Fruit fly (Drosophila melanogaster) whole organism, wandering third instar larva: ENCODE measurements around the gene dUTPase.
A peak's percentile ranks its signal among the peaks of the same experiment; 100 is the strongest.

ENCODE experiments used
- Abd-B ChIP-seq: fragments of >200 bp; optimal IDR thresholded peaks from 2 replicates; lab custom pipeline; 2017; ENCODE audit warnings: missing biosample characterization, missing genetic modification characterization
- CG32264 ChIP-seq: fragments of 200-800 bp; sonication (Bioruptor generic); optimal IDR thresholded peaks from 2 replicates; lab custom pipeline; 2016; ENCODE audit warnings: missing biosample characterization, missing genetic modification characterization
- CG9705 ChIP-seq: fragments of 200-800 bp; sonication (Bioruptor generic); optimal IDR thresholded peaks from 2 replicates; lab custom pipeline; 2018; ENCODE audit warnings: missing biosample characterization, mild to moderate bottlenecking, missing genetic modification characterization
- CrebA ChIP-seq: fragments of 200-800 bp; sonication (Bioruptor generic); optimal IDR thresholded peaks from 2 replicates; lab custom pipeline; 2016; ENCODE audit warnings: missing biosample characterization, mild to moderate bottlenecking, missing genetic modification characterization, borderline replicate concordance
- Dfd ChIP-seq: fragments of >200 bp; optimal IDR thresholded peaks from 2 replicates; lab custom pipeline; 2017; ENCODE audit warnings: missing biosample characterization, missing genetic modification characterization
- Dif ChIP-seq: fragments of 200-275, 200-300 bp; sonication (Bioruptor generic); optimal IDR thresholded peaks from 2 replicates; lab custom pipeline; 2018; ENCODE audit warnings: missing biosample characterization, missing genetic modification characterization; ENCODE audit not compliant: partially characterized antibody
- GATAd ChIP-seq: sonication (Bioruptor generic); optimal IDR thresholded peaks from 2 replicates; lab custom pipeline; 2016; ENCODE audit warnings: missing biosample characterization, missing genetic modification characterization
- HLH106 ChIP-seq: fragments of 200-800 bp; optimal IDR thresholded peaks from 3 replicates; lab custom pipeline; 2019; ENCODE audit warnings: missing biosample characterization, mild to moderate bottlenecking, missing genetic modification characterization, moderate library complexity
- Hr78 ChIP-seq: fragments of >200 bp; optimal IDR thresholded peaks from 2 replicates; lab custom pipeline; 2017; ENCODE audit warnings: missing biosample characterization, missing genetic modification characterization
- Hr83 ChIP-seq: fragments of 200-300 bp; sonication (Bioruptor generic); optimal IDR thresholded peaks from 2 replicates; lab custom pipeline; 2016; ENCODE audit warnings: missing biosample characterization, mild to moderate bottlenecking, missing genetic modification characterization, moderate library complexity; ENCODE audit not compliant: poor library complexity, severe bottlenecking
- Mio ChIP-seq: sonication (Bioruptor generic); optimal IDR thresholded peaks from 2 replicates; lab custom pipeline; 2016; ENCODE audit warnings: missing biosample characterization, missing genetic modification characterization
- OdsH ChIP-seq: fragments of 200-800 bp; sonication (Bioruptor generic); optimal IDR thresholded peaks from 2 replicates; lab custom pipeline; 2016; ENCODE audit warnings: missing biosample characterization, mild to moderate bottlenecking, missing genetic modification characterization
- Rel ChIP-seq, 2 experiments: fragments of 200-800 bp; sonication (Bioruptor generic) in 1 of 2; optimal IDR thresholded peaks; 2 replicates in 1 of 2; 3 replicates in 1 of 2; lab custom pipeline; 2016 to 2019; ENCODE audit warnings: mild to moderate bottlenecking in 2 of 2, missing biosample characterization in 2 of 2, missing genetic modification characterization in 2 of 2, moderate library complexity in 1 of 2
- Sp1 ChIP-seq: fragments of 200-800 bp; sonication (Bioruptor generic); optimal IDR thresholded peaks from 3 replicates; lab custom pipeline; 2019; ENCODE audit warnings: missing biosample characterization, mild to moderate bottlenecking, missing genetic modification characterization, moderate library complexity
- Vsx2 ChIP-seq: fragments of 200-300, 225-300 bp; sonication (Bioruptor generic); optimal IDR thresholded peaks from 2 replicates; lab custom pipeline; 2018; ENCODE audit warnings: missing biosample characterization, missing genetic modification characterization; ENCODE audit not compliant: partially characterized antibody
- br ChIP-seq: fragments of 200-800 bp; sonication (Bioruptor generic); optimal IDR thresholded peaks from 2 replicates; lab custom pipeline; 2016; ENCODE audit warnings: missing biosample characterization, missing genetic modification characterization
- brk ChIP-seq: fragments of 200-800 bp; sonication (Bioruptor generic); optimal IDR thresholded peaks from 2 replicates; lab custom pipeline; 2016; ENCODE audit warnings: missing biosample characterization, mild to moderate bottlenecking, missing genetic modification characterization
- dl ChIP-seq, 2 experiments: fragments of 175-275, 200-275 bp in 1 of 2; fragments of 200-275 bp in 1 of 2; sonication (Bioruptor generic); optimal IDR thresholded peaks; lab custom pipeline; 2018; ENCODE audit warnings: mild to moderate bottlenecking in 2 of 2, missing biosample characterization in 2 of 2, missing genetic modification characterization in 2 of 2, moderate library complexity in 2 of 2; ENCODE audit not compliant: partially characterized antibody in 2 of 2, insufficient read depth in 1 of 2
- dmrt93B ChIP-seq: fragments of 200-800 bp; sonication (Bioruptor generic); optimal IDR thresholded peaks from 2 replicates; lab custom pipeline; 2018; ENCODE audit warnings: missing biosample characterization, mild to moderate bottlenecking, missing genetic modification characterization
- dsf ChIP-seq: sonication (Bioruptor generic); optimal IDR thresholded peaks from 2 replicates; lab custom pipeline; 2016; ENCODE audit warnings: missing biosample characterization, missing genetic modification characterization, borderline replicate concordance
- ey ChIP-seq: fragments of 200-800 bp; sonication (Bioruptor generic); optimal IDR thresholded peaks from 2 replicates; lab custom pipeline; 2016; ENCODE audit warnings: missing biosample characterization, missing genetic modification characterization
- foxo ChIP-seq, 2 experiments: fragments of 200-800 bp; sonication (Bioruptor generic); optimal IDR thresholded peaks; 2 replicates in 1 of 2; 3 replicates in 1 of 2; lab custom pipeline; 2016 to 2017; ENCODE audit warnings: missing biosample characterization in 2 of 2, missing genetic modification characterization in 2 of 2
- fru ChIP-seq: fragments of 200-800 bp; sonication (Bioruptor generic); optimal IDR thresholded peaks from 3 replicates; lab custom pipeline; 2016; ENCODE audit warnings: missing biosample characterization, mild to moderate bottlenecking, missing genetic modification characterization
- h ChIP-seq: fragments of 200-800 bp; sonication (Bioruptor generic); optimal IDR thresholded peaks from 3 replicates; lab custom pipeline; 2016; ENCODE audit warnings: missing biosample characterization, mild to moderate bottlenecking, missing genetic modification characterization
- jim ChIP-seq: fragments of 175-275, 200-325 bp; sonication (Bioruptor generic); optimal IDR thresholded peaks from 2 replicates; lab custom pipeline; 2016; ENCODE audit warnings: missing biosample characterization, mild to moderate bottlenecking, missing genetic modification characterization
- pan ChIP-seq: fragments of >200 bp; optimal IDR thresholded peaks from 2 replicates; lab custom pipeline; 2017
- psq ChIP-seq: fragments of 200-800 bp; sonication (Bioruptor generic); optimal IDR thresholded peaks from 3 replicates; lab custom pipeline; 2017; ENCODE audit warnings: missing biosample characterization, mild to moderate bottlenecking, missing genetic modification characterization, moderate library complexity
- rgr ChIP-seq: fragments of 200-800 bp; sonication (Bioruptor generic); optimal IDR thresholded peaks from 3 replicates; lab custom pipeline; 2016; ENCODE audit warnings: missing biosample characterization, mild to moderate bottlenecking, missing genetic modification characterization
- sage ChIP-seq: fragments of 200-800 bp; sonication (Bioruptor generic); optimal IDR thresholded peaks from 2 replicates; lab custom pipeline; 2016; ENCODE audit warnings: missing biosample characterization, mild to moderate bottlenecking, missing genetic modification characterization
- sv ChIP-seq: fragments of 200-800 bp; sonication (Bioruptor generic); optimal IDR thresholded peaks from 3 replicates; lab custom pipeline; 2016; ENCODE audit warnings: missing biosample characterization, missing genetic modification characterization
- tai ChIP-seq: sonication (Bioruptor generic); optimal IDR thresholded peaks from 2 replicates; lab custom pipeline; 2016; ENCODE audit warnings: missing biosample characterization, missing genetic modification characterization
- usp ChIP-seq: fragments of >200 bp; optimal IDR thresholded peaks from 2 replicates; lab custom pipeline; 2017; ENCODE audit warnings: missing biosample characterization, missing genetic modification characterization
- woc ChIP-seq: sonication (Bioruptor generic); optimal IDR thresholded peaks from 2 replicates; lab custom pipeline; 2016; ENCODE audit warnings: missing biosample characterization, mild to moderate bottlenecking, missing genetic modification characterization

Gene dUTPase

DNA sequence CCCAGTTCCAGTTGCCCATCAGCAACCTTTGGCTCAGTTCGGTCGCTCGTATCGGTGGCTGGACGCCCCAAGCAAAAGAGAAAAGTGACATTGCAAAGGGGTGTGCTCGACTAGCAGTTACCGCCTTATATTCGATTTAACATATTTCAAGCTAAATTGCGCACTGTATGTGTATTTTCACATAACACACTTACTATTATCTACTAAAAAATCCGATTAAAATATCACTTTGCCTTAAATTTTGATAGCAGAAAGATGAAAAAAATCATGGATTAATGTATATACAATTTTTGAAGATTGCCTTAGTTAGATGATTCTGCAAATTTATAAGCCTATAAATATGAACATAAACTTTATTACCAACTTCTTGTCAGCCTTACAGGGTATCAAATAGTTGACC, 10.5 kb downstream of the dUTPase start:
- TF ChIP-seq foxo (GFP tag; optimal IDR thresholded peaks at IDR 0.05; lab: Kevin White, UChicago): peak in 1 of 2 experiments; percentile 31
- no peak for TF ChIP-seq Rel (GFP tag; optimal IDR thresholded peaks at IDR 0.05; lab: Kevin White, UChicago)
- TF ChIP-seq Rel (tag; optimal IDR thresholded peaks at IDR 0.05; lab: Kevin White, UChicago): no peak
- TF ChIP-seq GATAd (GFP tag; lab: Kevin White, UChicago): no peak
- TF ChIP-seq jim: no peak
- TF ChIP-seq Dif (GFP tag; lab: Kevin White, UChicago): no peak
- TF ChIP-seq CG32264 (GFP tag; lab: Kevin White, UChicago): no peak
- no peak for TF ChIP-seq CG9705 (GFP tag; lab: Kevin White, UChicago)
- TF ChIP-seq sage (GFP tag; lab: Kevin White, UChicago): no peak
- peak; percentile 25 for TF ChIP-seq fru
- TF ChIP-seq Hr83 (GFP tag; lab: Kevin White, UChicago): no peak
- peak; percentile 1 for TF ChIP-seq ey (GFP tag; lab: Kevin White, UChicago)
- no peak for TF ChIP-seq Vsx2
- TF ChIP-seq h: peak; percentile 24
- peak; percentile 41 for TF ChIP-seq OdsH (GFP tag; lab: Kevin White, UChicago)
- peak; percentile 66 for TF ChIP-seq woc (GFP tag; lab: Kevin White, UChicago)
- no peak for TF ChIP-seq br (GFP tag; lab: Kevin White, UChicago)
- no peak for TF ChIP-seq HLH106 (tag; lab: Kevin White, UChicago)
- no peak for TF ChIP-seq dl (GFP tag; optimal IDR thresholded peaks at IDR 0.05; lab: Kevin White, UChicago; ENCODE audit: insufficient read depth in 1 of 2, partially characterized antibody in 2 of 2)
- peak; percentile 29 for TF ChIP-seq psq
- no peak for TF ChIP-seq usp (GFP tag; lab: Kevin White, UChicago)
- peak; percentile 16 for TF ChIP-seq dmrt93B (GFP tag; lab: Kevin White, UChicago)
- no peak for TF ChIP-seq pan (lab: Kevin White, UChicago)
- TF ChIP-seq, all 38 proteins: peak for 8

DNA sequence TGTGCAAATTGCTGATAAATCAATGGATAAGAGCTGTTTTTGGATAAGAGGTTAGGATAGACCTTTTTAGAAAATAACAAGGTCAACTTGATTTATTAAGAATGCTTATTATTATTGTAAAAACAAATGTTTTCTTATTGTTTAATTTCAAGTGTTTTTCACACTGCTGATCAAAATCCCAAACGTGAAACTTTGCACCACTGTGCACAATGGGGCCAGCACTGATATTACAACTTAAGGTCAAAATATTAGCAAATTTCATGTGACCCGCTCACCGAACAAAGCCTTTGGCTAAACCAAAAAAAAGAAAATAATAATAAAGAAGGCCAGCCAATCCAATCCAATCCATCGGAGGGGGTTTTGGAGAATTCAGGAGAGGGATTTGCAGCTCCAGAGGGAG, 11.7 kb downstream of the dUTPase start:
- TF ChIP-seq psq: no peak
- TF ChIP-seq CG32264 (GFP tag; lab: Kevin White, UChicago): no peak
- TF ChIP-seq Rel (GFP tag; optimal IDR thresholded peaks at IDR 0.05; lab: Kevin White, UChicago): no peak
- TF ChIP-seq Rel (tag; optimal IDR thresholded peaks at IDR 0.05; lab: Kevin White, UChicago): no peak
- TF ChIP-seq OdsH (GFP tag; lab: Kevin White, UChicago): no peak
- peak in 1 of 2 experiments; percentile 23 for TF ChIP-seq foxo (GFP tag; optimal IDR thresholded peaks at IDR 0.05; lab: Kevin White, UChicago)
- TF ChIP-seq Vsx2: no peak
- no peak for TF ChIP-seq tai (GFP tag; lab: Kevin White, UChicago)
- TF ChIP-seq fru: peak; percentile 19
- TF ChIP-seq rgr (GFP tag; lab: Kevin White, UChicago): peak; percentile 22
- TF ChIP-seq dsf (GFP tag; lab: Kevin White, UChicago): no peak
- no peak for TF ChIP-seq Hr78 (GFP tag; lab: Kevin White, UChicago)
- no peak for TF ChIP-seq Abd-B (GFP tag; lab: Kevin White, UChicago)
- no peak for TF ChIP-seq GATAd (GFP tag; lab: Kevin White, UChicago)
- TF ChIP-seq CrebA (GFP tag; lab: Kevin White, UChicago): no peak
- TF ChIP-seq h: peak; percentile 9
- TF ChIP-seq br (GFP tag; lab: Kevin White, UChicago): no peak
- TF ChIP-seq pan (lab: Kevin White, UChicago): no peak
- no peak for TF ChIP-seq sv (GFP tag; lab: Kevin White, UChicago)
- TF ChIP-seq Hr83 (GFP tag; lab: Kevin White, UChicago): no peak
- no peak for TF ChIP-seq CG9705 (GFP tag; lab: Kevin White, UChicago)
- no peak for TF ChIP-seq Dfd (GFP tag; lab: Kevin White, UChicago)

DNA sequence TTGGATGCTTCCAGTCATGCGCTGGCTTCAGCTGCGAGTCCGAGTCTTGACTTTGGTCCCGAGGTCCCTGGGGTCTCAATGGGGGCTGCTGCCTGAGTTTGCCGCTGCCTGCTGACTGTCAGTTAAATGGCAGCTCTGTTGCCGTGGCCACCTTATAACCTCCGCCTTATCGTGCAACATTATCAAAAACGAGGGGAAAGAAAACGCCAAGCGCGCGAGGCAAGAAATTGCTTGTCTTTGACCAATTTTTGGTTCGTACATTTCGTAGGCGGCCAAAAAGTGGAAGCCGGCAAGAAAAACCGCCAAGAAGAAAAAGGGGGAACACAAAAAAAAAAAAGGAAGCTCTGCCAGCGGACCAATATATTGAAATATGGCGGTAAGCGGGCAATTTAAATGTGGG, 12.8 kb downstream of the dUTPase start:
- TF ChIP-seq ey (GFP tag; lab: Kevin White, UChicago) (no peak), fru (peak; percentile 15), brk (GFP tag; lab: Kevin White, UChicago) (peak; percentile 1), jim (no peak)
- TF ChIP-seq, all 38 proteins: peak for 2

DNA sequence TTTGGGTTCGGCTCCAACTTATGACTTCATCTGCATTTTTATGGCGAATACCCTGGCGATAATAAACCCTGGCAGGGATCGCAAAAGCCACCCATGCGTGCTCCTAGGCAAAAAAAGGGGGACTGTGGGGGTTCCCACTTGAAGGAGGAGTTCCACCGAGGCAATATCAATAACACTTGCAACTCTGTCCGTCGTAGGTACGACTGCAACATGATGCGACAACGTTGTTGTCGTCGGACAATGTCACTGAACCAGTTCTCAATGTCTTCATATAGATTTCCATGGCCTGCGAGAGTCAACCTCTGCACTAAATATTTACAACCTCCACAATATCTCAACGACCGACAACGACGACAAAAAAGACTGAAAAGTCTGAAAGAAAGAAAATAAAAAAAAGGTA, 16.1 kb downstream of the dUTPase start:
- no peak for TF ChIP-seq tai (GFP tag; lab: Kevin White, UChicago)
- TF ChIP-seq Dif (GFP tag; lab: Kevin White, UChicago): no peak
- TF ChIP-seq woc (GFP tag; lab: Kevin White, UChicago): no peak
- no peak for TF ChIP-seq sv (GFP tag; lab: Kevin White, UChicago)
- TF ChIP-seq pan (lab: Kevin White, UChicago): no peak
- no peak for TF ChIP-seq Dfd (GFP tag; lab: Kevin White, UChicago)
- no peak for TF ChIP-seq dsf (GFP tag; lab: Kevin White, UChicago)
- no peak for TF ChIP-seq Hr78 (GFP tag; lab: Kevin White, UChicago)
- no peak for TF ChIP-seq foxo (GFP tag; optimal IDR thresholded peaks at IDR 0.05; lab: Kevin White, UChicago)
- no peak for TF ChIP-seq psq
- TF ChIP-seq Mio (GFP tag; lab: Kevin White, UChicago): no peak
- no peak for TF ChIP-seq Sp1
- no peak for TF ChIP-seq br (GFP tag; lab: Kevin White, UChicago)
- TF ChIP-seq HLH106 (tag; lab: Kevin White, UChicago): no peak
- TF ChIP-seq Abd-B (GFP tag; lab: Kevin White, UChicago): no peak
- TF ChIP-seq brk (GFP tag; lab: Kevin White, UChicago): no peak
- TF ChIP-seq Hr83 (GFP tag; lab: Kevin White, UChicago): no peak
- TF ChIP-seq, all 38 proteins: peak for 0
